Worm (Caenorhabditis elegans): ENCODE measurements around the gene zmp-5.

DNA sequence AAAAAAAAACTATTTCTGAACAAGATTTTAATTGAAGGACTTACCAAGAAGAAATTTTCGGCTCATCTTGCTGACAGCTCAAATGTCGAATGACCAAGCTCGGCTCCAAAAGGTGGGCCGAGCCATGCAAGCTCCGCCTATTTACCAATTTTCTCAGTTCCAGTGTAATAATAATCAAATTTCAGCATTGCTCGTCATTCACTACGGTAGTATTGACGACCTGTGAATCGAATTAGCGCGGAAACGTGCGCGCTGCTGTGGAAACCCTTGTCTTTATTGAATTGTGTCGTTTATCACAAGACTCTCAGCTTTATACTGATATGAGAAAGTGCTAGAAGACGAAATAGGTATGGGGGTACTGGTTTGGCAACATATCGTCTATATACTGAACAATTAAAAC is 16.6 kb downstream of the zmp-5 start, which contains the start of gene nlp-76:
- TF ChIP-seq nhr-25 (tag; optimal IDR thresholded peaks at IDR 0.05): no peak
- no peak for TF ChIP-seq unc-62 (GFP tag; optimal IDR thresholded peaks at IDR 0.05)
- no peak for TF ChIP-seq skn-1 (tag; optimal IDR thresholded peaks at IDR 0.05)
- no peak for TF ChIP-seq nhr-77 (tag; optimal IDR thresholded peaks at IDR 0.05)
- no peak for TF ChIP-seq ztf-1 (GFP tag; conservative IDR thresholded peaks at IDR 0.05)
- no peak for TF ChIP-seq dmd-4 (tag; optimal IDR thresholded peaks at IDR 0.05)
- TF ChIP-seq blmp-1 (tag; optimal IDR thresholded peaks at IDR 0.05; ENCODE audit: insufficient read depth): no peak
- TF ChIP-seq nhr-237 (tag; optimal IDR thresholded peaks at IDR 0.05): no peak
- no peak for TF ChIP-seq unc-55 (GFP tag; optimal IDR thresholded peaks at IDR 0.05)

Data from whole organism, L2 larva.